Worm (Caenorhabditis elegans): ENCODE results near the gene clec-134.

clec-134 gene

DNA sequence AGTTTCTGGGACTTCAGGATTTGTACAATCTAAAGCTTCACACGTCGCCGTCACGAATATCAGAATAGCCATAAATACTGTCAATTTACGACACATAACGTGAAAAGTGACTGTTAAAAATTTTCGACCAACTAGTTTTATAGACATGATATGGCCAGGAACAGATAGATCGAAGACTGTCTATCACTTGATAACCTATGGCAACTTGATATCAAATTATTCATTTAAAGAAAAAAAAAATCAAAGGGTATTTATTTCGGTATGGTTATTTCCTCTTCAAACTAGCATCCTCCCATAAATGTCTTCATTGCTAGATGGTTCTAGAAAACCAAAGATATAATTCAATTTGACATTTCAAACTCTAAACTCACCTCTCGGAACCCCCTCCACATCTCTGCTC, 17.4 kb upstream of the clec-134 start, which contains the start of gene W10G11.3:
Gene W10G11.3 (minus strand): TSS at position 101 of the 400 bp plus-strand sequence.
- TF ChIP-seq sptf-1 (tag; optimal IDR thresholded peaks at IDR 0.05) (no peak), sup-37 (GFP tag; optimal IDR thresholded peaks at IDR 0.05) (no peak), egl-13 (tag; optimal IDR thresholded peaks at IDR 0.05) (no peak), hpl-2 (GFP tag; optimal IDR thresholded peaks at IDR 0.05) (no peak), aha-1 (tag; optimal IDR thresholded peaks at IDR 0.05) (no peak), C04F5.9 (tag; optimal IDR thresholded peaks at IDR 0.05) (no peak), nhr-237 (tag; optimal IDR thresholded peaks at IDR 0.05) (no peak), mef-2 (tag; optimal IDR thresholded peaks at IDR 0.05) (no peak), nhr-84 (tag; optimal IDR thresholded peaks at IDR 0.05) (no peak), lin-39 (tag; optimal IDR thresholded peaks at IDR 0.05) (no peak), pax-3 (tag; optimal IDR thresholded peaks at IDR 0.05) (no peak), mep-1 (tag; optimal IDR thresholded peaks at IDR 0.05) (no peak), lin-35 (GFP tag; optimal IDR thresholded peaks at IDR 0.05) (no peak), efl-3 (GFP tag; optimal IDR thresholded peaks at IDR 0.05) (no peak), irx-1 (tag; optimal IDR thresholded peaks at IDR 0.05) (no peak), lir-3 (tag; optimal IDR thresholded peaks at IDR 0.05; ENCODE audit: poor library complexity) (no peak)

DNA sequence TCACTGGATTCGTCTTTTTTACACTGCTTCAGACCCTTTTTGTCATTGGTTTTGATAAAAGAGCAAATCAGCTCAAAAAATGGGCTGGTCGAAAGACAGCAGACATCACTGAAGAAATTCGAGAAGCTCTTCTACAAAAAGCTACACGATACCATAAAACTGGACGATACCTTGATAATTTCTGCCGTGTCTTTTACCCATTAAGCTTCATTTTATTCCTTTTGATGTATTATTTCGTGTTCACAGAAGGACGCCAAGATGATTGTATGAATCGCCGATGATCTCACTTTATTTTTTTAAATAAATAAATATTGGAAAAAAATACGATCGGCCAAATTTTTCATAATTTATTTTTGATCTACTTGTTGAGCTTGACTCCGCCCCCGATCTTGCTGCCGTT, 12.8 kb upstream of the clec-134 start:
- no peak for TF ChIP-seq unc-30 (tag; optimal IDR thresholded peaks at IDR 0.05)

DNA sequence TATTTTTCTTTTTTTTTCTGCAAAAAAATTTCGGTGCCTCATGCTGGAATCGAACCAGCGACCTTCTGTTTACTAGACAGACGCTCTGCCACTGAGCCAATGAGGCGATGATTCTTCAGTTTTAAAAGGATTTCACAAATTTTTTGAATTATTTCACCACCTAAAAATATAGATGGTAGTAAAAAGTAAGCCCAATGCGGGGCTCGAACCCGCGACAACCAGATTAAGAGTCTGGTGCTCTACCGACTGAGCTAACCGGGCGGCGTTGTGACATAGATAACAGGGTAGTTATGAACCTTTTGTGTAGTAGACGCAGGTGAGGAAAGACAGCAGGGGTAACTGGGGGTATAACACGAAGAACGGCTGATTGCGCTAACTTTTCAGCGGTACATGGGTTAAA, 12.3 kb upstream of the clec-134 start:
- peak; percentile 17 for TF ChIP-seq fkh-8 (tag; optimal IDR thresholded peaks at IDR 0.05)
- peak; percentile 50 for TF ChIP-seq rnt-1 (tag; optimal IDR thresholded peaks at IDR 0.05)
- TF ChIP-seq nhr-19 (GFP tag; conservative IDR thresholded peaks at IDR 0.05) = peak; percentile 37
- TF ChIP-seq dpl-1 (GFP tag; optimal IDR thresholded peaks at IDR 0.05) = peak in 1 of 3 experiments; percentile 12
- TF ChIP-seq elt-2 (tag; optimal IDR thresholded peaks at IDR 0.05) = peak; percentile 34
- peak in 1 of 2 experiments; percentile 24 for TF ChIP-seq lin-35 (GFP tag; optimal IDR thresholded peaks at IDR 0.05)
- peak; percentile 11 for TF ChIP-seq swsn-7 (tag; optimal IDR thresholded peaks at IDR 0.05)
- TF ChIP-seq efl-1 (optimal IDR thresholded peaks at IDR 0.05) = peak; percentile 14 to 29
- peak in 1 of 2 experiments; percentile 91 for TF ChIP-seq efl-1 (GFP tag; optimal IDR thresholded peaks at IDR 0.05 in 1 of 2)
- TF ChIP-seq nhr-90 (tag; optimal IDR thresholded peaks at IDR 0.05; ENCODE audit: poor library complexity) = peak; percentile 58
- peak; percentile 45 for TF ChIP-seq nhr-20 (tag; optimal IDR thresholded peaks at IDR 0.05)
- peak in 1 of 3 experiments; percentile 21 for TF ChIP-seq ceh-82 (tag; optimal IDR thresholded peaks at IDR 0.05)
- peak; percentile 70 for TF ChIP-seq nhr-85 (tag)

DNA sequence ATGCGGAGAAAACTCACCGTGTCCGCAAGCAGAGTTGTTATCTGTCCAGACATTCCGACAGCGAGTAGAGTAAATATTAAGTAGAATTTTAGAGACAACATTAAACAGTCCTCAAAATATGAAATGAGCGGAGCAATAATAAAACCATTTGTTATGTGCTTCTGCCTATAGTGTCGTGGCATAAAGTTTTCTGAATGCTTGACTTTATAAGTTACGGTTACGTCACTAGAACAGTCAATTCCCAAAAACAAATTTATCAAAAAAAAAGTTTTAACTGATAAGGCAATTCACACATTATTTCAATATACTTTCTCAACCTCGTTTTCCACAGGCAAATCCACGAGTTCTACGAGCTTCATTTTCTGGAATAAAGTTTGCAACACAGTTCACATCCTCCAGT, 10.7 kb upstream of the clec-134 start, which contains the start of gene clec-127:
Gene clec-127 (minus strand): TSS at position 101 of the 400 bp plus-strand sequence.
- no peak for TF ChIP-seq vab-15 (tag; optimal IDR thresholded peaks at IDR 0.05)
- TF ChIP-seq unc-98 (GFP tag; IDR thresholded peaks at IDR 0.05) = no peak
- TF ChIP-seq lin-14 (GFP tag; optimal IDR thresholded peaks at IDR 0.05) = no peak
- TF ChIP-seq nhr-77 (tag; optimal IDR thresholded peaks at IDR 0.05) = no peak
- no peak for TF ChIP-seq efl-3 (GFP tag; optimal IDR thresholded peaks at IDR 0.05)
- no peak for TF ChIP-seq ceh-90 (tag; optimal IDR thresholded peaks at IDR 0.05)
- no peak for TF ChIP-seq grh-1 (GFP tag; IDR thresholded peaks at IDR 0.05)
- TF ChIP-seq C34B4.2 (tag; optimal IDR thresholded peaks at IDR 0.05) = no peak
- TF ChIP-seq nhr-20 (tag; optimal IDR thresholded peaks at IDR 0.05) = no peak
- no peak for TF ChIP-seq zag-1 (tag; optimal IDR thresholded peaks at IDR 0.05)
- TF ChIP-seq lir-3 (tag; optimal IDR thresholded peaks at IDR 0.05; ENCODE audit: poor library complexity) = no peak
- TF ChIP-seq ets-5 (GFP tag; IDR thresholded peaks at IDR 0.05) = no peak
- no peak for TF ChIP-seq skn-1 (tag; optimal IDR thresholded peaks at IDR 0.05)
- no peak for TF ChIP-seq snpc-4 (tag; optimal IDR thresholded peaks at IDR 0.05)
- TF ChIP-seq nhr-84 (tag; optimal IDR thresholded peaks at IDR 0.05) = no peak
- no peak for TF ChIP-seq lin-35 (GFP tag; optimal IDR thresholded peaks at IDR 0.05)
- no peak for TF ChIP-seq elt-3 (tag; optimal IDR thresholded peaks at IDR 0.05)
- no peak for TF ChIP-seq lsy-2 (tag; optimal IDR thresholded peaks at IDR 0.05)

Measured in whole organism, L1 larva.